Fruit fly (Drosophila melanogaster) whole organism, prepupa: ENCODE data around the gene Prosbeta4R2.

Experiments
- CG32006 ChIP-seq: fragments of 200-800 bp; sonication (Bioruptor generic); optimal IDR thresholded peaks from 3 replicates; lab custom pipeline; 2017; ENCODE audit warnings: missing biosample characterization, mild to moderate bottlenecking, missing genetic modification characterization
- CG6276 ChIP-seq: fragments of 200-800 bp; sonication (Bioruptor generic); optimal IDR thresholded peaks from 2 replicates; lab custom pipeline; 2017; ENCODE audit warnings: missing biosample characterization, mild to moderate bottlenecking, missing genetic modification characterization
- CG7368 ChIP-seq: fragments of 200-800 bp; sonication (Bioruptor generic); optimal IDR thresholded peaks from 3 replicates; lab custom pipeline; 2016; ENCODE audit warnings: missing biosample characterization, missing genetic modification characterization
- fkh ChIP-seq: fragments of 200-800 bp; sonication (Bioruptor generic); optimal IDR thresholded peaks from 3 replicates; lab custom pipeline; 2017; ENCODE audit warnings: missing biosample characterization, mild to moderate bottlenecking, missing genetic modification characterization, moderate library complexity
- net ChIP-seq: fragments of 200-800 bp; sonication (Bioruptor generic); optimal IDR thresholded peaks from 3 replicates; lab custom pipeline; 2016; ENCODE audit warnings: missing biosample characterization, missing genetic modification characterization

dm6 chr2L:2696337-2696736 lies 41.1 kb downstream of the Prosbeta4R2 start, which contains the start of gene Trf5:
- TF ChIP-seq CG32006 (GFP tag; lab: Kevin White, UChicago) (no peak), CG7368 (GFP tag; lab: Kevin White, UChicago) (no peak), net (GFP tag; lab: Kevin White, UChicago) (no peak), CG6276 (GFP tag; lab: Kevin White, UChicago) (no peak), fkh (no peak)
